Worm (Caenorhabditis elegans) whole organism, L4/young adult: Measurements from ENCODE around the gene Y37D8A.8.

Experiments used
- W03F9.2 ChIP-seq: fragments of 150-350 bp; optimal IDR thresholded peaks from 2 replicates; lab custom pipeline; 2014; ENCODE audit warnings: missing biosample characterization, missing genetic modification characterization
- dao-5 ChIP-seq: sonication (generic microtip); optimal IDR thresholded peaks from 2 replicates; lab custom pipeline; 2016; ENCODE audit warnings: missing genotype, missing genetic modification characterization, moderate library complexity, missing compliant biosample characterization
- him-1 ChIP-seq: sonication (generic microtip); optimal IDR thresholded peaks from 2 replicates; lab custom pipeline; 2016; ENCODE audit warnings: missing genotype, missing genetic modification reagents, missing genetic modification characterization, missing compliant biosample characterization

- no peak for TF ChIP-seq dao-5 (tag; lab: Kevin White, UChicago)
- TF ChIP-seq W03F9.2, result peak; percentile 40
- TF ChIP-seq him-1 (tag; lab: Kevin White, UChicago), result no peak
Observed at ce11 chrIII:12841328-12841727, 23.4 kb upstream of the Y37D8A.8 start.
